Worm (Caenorhabditis elegans) whole organism, late embryonic: ENCODE data around the gene odr-3.

Source experiments
- K09A11.1 ChIP-seq: sonication (generic microtip); optimal IDR thresholded peaks from 2 replicates; lab custom pipeline; 2017; ENCODE audit warnings: antibody characterized with exemption, mild to moderate bottlenecking, missing genetic modification characterization, missing compliant biosample characterization; ENCODE audit not compliant: insufficient read depth
- ceh-6 ChIP-seq: fragments of 200-800 bp; sonication (Bioruptor generic); optimal IDR thresholded peaks from 2 replicates; lab custom pipeline; 2018; ENCODE audit warnings: mild to moderate bottlenecking, missing genetic modification characterization, missing compliant biosample characterization
- hlh-30 ChIP-seq: sonication (generic microtip); optimal IDR thresholded peaks from 2 replicates; lab custom pipeline; 2017; ENCODE audit warnings: antibody characterized with exemption, missing genetic modification characterization, missing compliant biosample characterization; ENCODE audit not compliant: insufficient read depth
- lim-6 ChIP-seq: sonication (generic microtip); optimal IDR thresholded peaks from 2 replicates; lab custom pipeline; 2016; ENCODE audit warnings: missing genetic modification characterization, missing compliant biosample characterization
- pros-1 ChIP-seq: fragments of 150-350 bp; optimal IDR thresholded peaks from 2 replicates; lab custom pipeline; 2014; ENCODE audit warnings: missing biosample characterization, missing genetic modification reagents, missing genetic modification characterization
- sox-4 ChIP-seq: sonication (generic microtip); optimal IDR thresholded peaks from 2 replicates; lab custom pipeline; 2017; ENCODE audit warnings: mild to moderate bottlenecking, missing genetic modification characterization, inconsistent platforms, missing compliant biosample characterization

DNA sequence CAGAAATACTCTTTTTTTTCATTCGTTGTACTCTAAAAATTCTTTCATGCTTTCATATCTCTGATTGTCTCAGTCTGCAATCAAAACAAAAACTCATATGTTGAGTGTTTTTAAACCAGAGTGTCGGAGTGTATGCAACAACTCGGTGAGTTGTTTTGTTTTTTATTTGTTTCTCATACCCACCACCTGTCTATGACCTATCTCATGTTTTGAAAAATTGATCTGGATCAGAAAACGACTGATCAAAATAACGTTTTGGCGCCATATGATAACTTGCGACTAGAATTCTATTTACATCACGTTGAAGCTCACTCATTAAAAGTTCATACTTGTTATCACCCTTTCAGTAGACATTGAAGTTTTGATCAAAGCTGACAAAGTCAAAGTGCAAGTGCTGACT is 49.4 kb upstream of the odr-3 start:
- TF ChIP-seq hlh-30 (no peak), sox-4 (tag; lab: Kevin White, UChicago) (no peak), lim-6 (tag; lab: Kevin White, UChicago) (no peak), ceh-6 (GFP tag; lab: Kevin White, UChicago) (no peak), pros-1 (tag; lab: Kevin White, UChicago) (no peak), K09A11.1 (tag; lab: Kevin White, UChicago) (no peak)
